Fruit fly (Drosophila melanogaster) whole organism, embryonic: ENCODE data around the gene Wdfy2.
A peak's percentile ranks its signal among the peaks of the same experiment; 100 is the strongest.

ENCODE experiments used
- Antp ChIP-seq: fragments of 200-800 bp; sonication (Bioruptor generic); optimal IDR thresholded peaks from 3 replicates; lab custom pipeline; 2016; ENCODE audit warnings: missing biosample characterization, missing genetic modification characterization
- Awh ChIP-seq: fragments of 200-800 bp; sonication (Bioruptor generic); IDR thresholded peaks from 2 replicates; pipeline ENCODE4, ENCODE4 v1.3.6; 2022; ENCODE audit warnings: missing biosample characterization, missing genetic modification characterization
- Bdp1 ChIP-seq: fragments of 200-800 bp; sonication (Bioruptor generic); optimal IDR thresholded peaks from 3 replicates; lab custom pipeline; 2016; ENCODE audit warnings: missing biosample characterization, missing genetic modification characterization
- Bgb ChIP-seq: fragments of 200-800 bp; sonication (Bioruptor generic); IDR thresholded peaks from 2 replicates; pipeline ENCODE4 v1.3.6; 2022; ENCODE audit warnings: missing biosample characterization, missing genetic modification characterization; ENCODE audit not compliant: partially characterized antibody
- CG10209 ChIP-seq: fragments of 200-800 bp; sonication (Bioruptor generic); optimal IDR thresholded peaks from 3 replicates; lab custom pipeline; 2017; ENCODE audit warnings: missing biosample characterization, mild to moderate bottlenecking, missing genetic modification characterization, missing genetic modification reagents
- CG10321 ChIP-seq: fragments of 200-800 bp; sonication (Bioruptor generic); IDR thresholded peaks from 2 replicates; pipeline ENCODE4 v1.3.6; 2022; ENCODE audit warnings: missing biosample characterization, missing genetic modification characterization
- CG10543 ChIP-seq: fragments of 200-800 bp; sonication (Bioruptor generic); optimal IDR thresholded peaks from 3 replicates; lab custom pipeline; 2017; ENCODE audit warnings: missing biosample characterization, mild to moderate bottlenecking, missing genetic modification characterization, moderate library complexity
- CG12391 ChIP-seq: fragments of 200-800 bp; sonication (Bioruptor generic); optimal IDR thresholded peaks from 3 replicates; lab custom pipeline; 2018; ENCODE audit warnings: missing biosample characterization, mild to moderate bottlenecking, missing genetic modification characterization, moderate library complexity
- CG14965 ChIP-seq: fragments of 200-800 bp; sonication (Bioruptor generic); optimal IDR thresholded peaks from 2 replicates; lab custom pipeline; 2016; ENCODE audit warnings: missing biosample characterization, missing genetic modification characterization, borderline replicate concordance
- CG15601 ChIP-seq: fragments of 200-800 bp; sonication (Bioruptor generic); optimal IDR thresholded peaks from 3 replicates; lab custom pipeline; 2019; ENCODE audit warnings: missing biosample characterization, mild to moderate bottlenecking, missing genetic modification characterization, moderate library complexity
- CG1603 ChIP-seq: fragments of 200-800 bp; sonication (Bioruptor generic); optimal IDR thresholded peaks from 2 replicates; lab custom pipeline; 2019; ENCODE audit warnings: missing biosample characterization, mild to moderate bottlenecking, missing genetic modification characterization, moderate library complexity
- CG17361 ChIP-seq: fragments of 200-800 bp; sonication (Bioruptor generic); IDR thresholded peaks from 3 replicates; pipeline ENCODE4 v1.3.6; 2022; ENCODE audit warnings: missing biosample characterization, missing genetic modification characterization
- CG17385 ChIP-seq: fragments of 200-800 bp; sonication (Bioruptor generic); optimal IDR thresholded peaks from 3 replicates; lab custom pipeline; 2018; ENCODE audit warnings: missing biosample characterization, mild to moderate bottlenecking, missing genetic modification characterization
- CG2202 ChIP-seq: fragments of 200-800 bp; sonication (Bioruptor generic); optimal IDR thresholded peaks from 2 replicates; lab custom pipeline; 2018; ENCODE audit warnings: missing biosample characterization, mild to moderate bottlenecking, missing genetic modification characterization
- CG4854 ChIP-seq: fragments of 200-800 bp; sonication (Bioruptor generic); optimal IDR thresholded peaks from 2 replicates; lab custom pipeline; 2016; ENCODE audit warnings: missing biosample characterization, missing genetic modification characterization, inconsistent platforms
- CG6683 ChIP-seq: fragments of 200-800 bp; sonication (Bioruptor generic); optimal IDR thresholded peaks from 2 replicates; lab custom pipeline; 2017; ENCODE audit warnings: missing biosample characterization, mild to moderate bottlenecking, missing genetic modification characterization, missing genetic modification reagents
- CG6689 ChIP-seq: fragments of 200-800 bp; sonication (Bioruptor generic); IDR thresholded peaks from 2 replicates; pipeline ENCODE4 v1.3.6; 2022; ENCODE audit warnings: missing biosample characterization, missing genetic modification characterization
- CG8944 ChIP-seq: fragments of 200-800 bp; sonication (Bioruptor generic); optimal IDR thresholded peaks from 3 replicates; lab custom pipeline; 2016; ENCODE audit warnings: missing biosample characterization, missing genetic modification characterization
- CG9932 ChIP-seq: fragments of 200-800 bp; sonication (Bioruptor generic); IDR thresholded peaks from 2 replicates; pipeline ENCODE4 v1.3.6; 2022; ENCODE audit warnings: missing biosample characterization, missing genetic modification characterization
- D19A ChIP-seq: fragments of 200-800 bp; optimal IDR thresholded peaks from 3 replicates; lab custom pipeline; 2019; ENCODE audit warnings: missing biosample characterization, mild to moderate bottlenecking, missing genetic modification characterization, moderate library complexity
- D19B ChIP-seq: fragments of 200-800 bp; sonication (Bioruptor generic); optimal IDR thresholded peaks from 2 replicates; lab custom pipeline; 2017; ENCODE audit warnings: missing biosample characterization, mild to moderate bottlenecking, missing genetic modification characterization
- E2f2 ChIP-seq: fragments of 200-800 bp; sonication (Bioruptor generic); IDR thresholded peaks from 2 replicates; pipeline ENCODE4 v1.3.6; 2022; ENCODE audit warnings: missing biosample characterization, missing genetic modification characterization
- Fer1 ChIP-seq: fragments of 200-800 bp; sonication (Bioruptor generic); optimal IDR thresholded peaks from 2 replicates; lab custom pipeline; 2017; ENCODE audit warnings: missing biosample characterization, mild to moderate bottlenecking, missing genetic modification characterization
- H2.0 ChIP-seq: fragments of 200-800 bp; sonication (Bioruptor generic); IDR thresholded peaks from 2 replicates; pipeline ENCODE4 v1.3.6; 2022; ENCODE audit warnings: missing biosample characterization, missing genetic modification characterization
- Hey ChIP-seq: fragments of 200-800 bp; sonication (Bioruptor generic); optimal IDR thresholded peaks from 3 replicates; lab custom pipeline; 2018; ENCODE audit warnings: missing biosample characterization, mild to moderate bottlenecking, missing genetic modification characterization
- Hmr ChIP-seq: fragments of 200-800 bp; sonication (Bioruptor generic); optimal IDR thresholded peaks from 3 replicates; lab custom pipeline; 2017; ENCODE audit warnings: mild to moderate bottlenecking, missing biosample characterization, missing genetic modification reagents, missing genetic modification characterization
- Mes4 ChIP-seq: fragments of 200-800 bp; sonication (Bioruptor generic); optimal IDR thresholded peaks from 2 replicates; lab custom pipeline; 2016; ENCODE audit warnings: missing biosample characterization, missing genetic modification characterization
- Scr ChIP-seq: fragments of 200-800 bp; sonication (Bioruptor generic); IDR thresholded peaks from 2 replicates; pipeline ENCODE4 v1.3.6; 2022; ENCODE audit warnings: missing biosample characterization, missing genetic modification characterization; ENCODE audit not compliant: partially characterized antibody
- Side ChIP-seq: fragments of 200-800 bp; sonication (Bioruptor generic); optimal IDR thresholded peaks from 2 replicates; lab custom pipeline; 2016; ENCODE audit warnings: missing biosample characterization, missing genetic modification characterization
- Sin3A ChIP-seq: fragments of >200 bp; optimal IDR thresholded peaks from 2 replicates; lab custom pipeline; 2018
- Six4 ChIP-seq: fragments of 200-800 bp; sonication (Bioruptor generic); optimal IDR thresholded peaks from 2 replicates; lab custom pipeline; 2016; ENCODE audit warnings: missing biosample characterization, missing genetic modification characterization
- Spps ChIP-seq: fragments of 200-800 bp; sonication (Bioruptor generic); optimal IDR thresholded peaks from 2 replicates; lab custom pipeline; 2018; ENCODE audit warnings: missing biosample characterization, mild to moderate bottlenecking, missing genetic modification characterization
- Stat92E ChIP-seq, 3 experiments: fragments of >200 bp in 2 of 3; fragments of 200-800 bp in 1 of 3; sonication (Bioruptor generic) in 1 of 3; optimal IDR thresholded peaks; 2 replicates each; lab custom pipeline; 2017 to 2019; ENCODE audit warnings: missing biosample characterization in 3 of 3, missing genetic modification characterization in 3 of 3, mild to moderate bottlenecking in 1 of 3, moderate library complexity in 1 of 3
- amos ChIP-seq: fragments of 200-800 bp; sonication (Bioruptor generic); IDR thresholded peaks from 2 replicates; pipeline ENCODE4 v1.3.6; 2022; ENCODE audit warnings: missing biosample characterization, missing genetic modification characterization; ENCODE audit not compliant: partially characterized antibody
- bigmax ChIP-seq: fragments of 200-800 bp; sonication (Bioruptor generic); optimal IDR thresholded peaks from 2 replicates; lab custom pipeline; 2018; ENCODE audit warnings: missing biosample characterization, mild to moderate bottlenecking, missing genetic modification characterization
- crp ChIP-seq, 2 experiments: fragments of 200-800 bp; sonication (Bioruptor generic); optimal IDR thresholded peaks; 2 replicates in 1 of 2; 3 replicates in 1 of 2; lab custom pipeline; 2017; ENCODE audit warnings: missing biosample characterization in 2 of 2, missing genetic modification characterization in 2 of 2, mild to moderate bottlenecking in 1 of 2, moderate library complexity in 1 of 2
- danr ChIP-seq: fragments of 200-800 bp; sonication (Bioruptor generic); IDR thresholded peaks from 2 replicates; pipeline ENCODE4 v1.3.6; 2022; ENCODE audit warnings: missing biosample characterization, missing genetic modification characterization
- dmrt99B ChIP-seq: fragments of 200-800 bp; sonication (Bioruptor generic); optimal IDR thresholded peaks from 2 replicates; lab custom pipeline; 2018; ENCODE audit warnings: missing biosample characterization, mild to moderate bottlenecking, missing genetic modification characterization, moderate library complexity
- ftz-f1 ChIP-seq: fragments of 200-800 bp; sonication (Bioruptor generic); optimal IDR thresholded peaks from 2 replicates; lab custom pipeline; 2016; ENCODE audit warnings: missing biosample characterization, missing genetic modification characterization
- fu2 ChIP-seq: fragments of 200-800 bp; sonication (Bioruptor generic); optimal IDR thresholded peaks from 2 replicates; lab custom pipeline; 2016; ENCODE audit warnings: missing biosample characterization, missing genetic modification characterization
- gt ChIP-seq: fragments of 200-800 bp; sonication (Bioruptor generic); IDR thresholded peaks from 2 replicates; pipeline ENCODE4 v1.3.6; 2022; ENCODE audit warnings: missing biosample characterization, missing genetic modification characterization
- h ChIP-seq: fragments of >200 bp; optimal IDR thresholded peaks from 2 replicates; lab custom pipeline; 2017
- jigr1 ChIP-seq: fragments of 200-800 bp; sonication (Bioruptor generic); IDR thresholded peaks from 3 replicates; pipeline ENCODE4 v1.3.6; 2022; ENCODE audit warnings: missing biosample characterization, missing genetic modification characterization
- luna ChIP-seq: fragments of 200-800 bp; sonication (Bioruptor generic); optimal IDR thresholded peaks from 2 replicates; lab custom pipeline; 2016; ENCODE audit warnings: missing biosample characterization, missing genetic modification characterization
- mam ChIP-seq: fragments of 200-800 bp; sonication (Bioruptor generic); optimal IDR thresholded peaks from 3 replicates; lab custom pipeline; 2016; ENCODE audit warnings: missing biosample characterization, missing genetic modification characterization
- pzg ChIP-seq: fragments of 200-800 bp; sonication (Bioruptor generic); optimal IDR thresholded peaks from 3 replicates; lab custom pipeline; 2018; ENCODE audit warnings: missing biosample characterization, mild to moderate bottlenecking, missing genetic modification characterization, moderate library complexity
- ranshi ChIP-seq: fragments of 200-800 bp; sonication (Bioruptor generic); IDR thresholded peaks from 2 replicates; pipeline ENCODE4 v1.3.6; 2022; ENCODE audit warnings: missing biosample characterization, missing genetic modification characterization
- schlank ChIP-seq: fragments of 200-800 bp; sonication (Bioruptor generic); optimal IDR thresholded peaks from 2 replicates; lab custom pipeline; 2018; ENCODE audit warnings: missing biosample characterization, mild to moderate bottlenecking, missing genetic modification characterization
- sisA ChIP-seq: fragments of 200-800 bp; sonication (Bioruptor generic); IDR thresholded peaks from 2 replicates; pipeline ENCODE4 v1.3.6; 2022; ENCODE audit warnings: missing biosample characterization, missing genetic modification characterization
- sqz ChIP-seq: fragments of 200-800 bp; sonication (Bioruptor generic); optimal IDR thresholded peaks from 3 replicates; lab custom pipeline; 2018; ENCODE audit warnings: missing biosample characterization, mild to moderate bottlenecking, missing genetic modification characterization
- ssp ChIP-seq: fragments of 200-800 bp; sonication (Bioruptor generic); IDR thresholded peaks from 2 replicates; pipeline ENCODE4 v1.3.6; 2022; ENCODE audit warnings: missing biosample characterization, missing genetic modification characterization

The Wdfy2 gene

dm6 chr2L:10426534-10427048, 3.5 kb downstream of the Wdfy2 start, which contains the start of the genes SmB and KdelR (continued):
- TF ChIP-seq ranshi (no peak), D19A (tag; lab: Kevin White, UChicago) (no peak), CG6689 (GFP tag; lab: Robert Waterston, UW) (no peak), CG2202 (tag; lab: Kevin White, UChicago) (no peak), Side (no peak), Hey (no peak), CG17385 (GFP tag; lab: Kevin White, UChicago) (no peak), Bgb (GFP tag; lab: Robert Waterston, UW) (peak; percentile 80), CG4854 (GFP tag; lab: Kevin White, UChicago) (no peak), CG10321 (GFP tag; lab: Robert Waterston, UW) (no peak), dmrt99B (tag; lab: Kevin White, UChicago) (no peak), danr (no peak), CG17361 (GFP tag; lab: Robert Waterston, UW) (peak; percentile 60; the same call in 2 of the 3 replicates), Awh (GFP tag; lab: Robert Waterston, UW) (no peak), amos (GFP tag; lab: Robert Waterston, UW) (peak; percentile 67; the same call in 1 of the 2 replicates), mam (GFP tag; lab: Kevin White, UChicago) (no peak), H2.0 (no peak), Spps (tag; lab: Kevin White, UChicago) (no peak), sqz (GFP tag; lab: Kevin White, UChicago) (peak; percentile 84), bigmax (GFP tag; lab: Kevin White, UChicago) (no peak), sisA (no peak), Mes4 (GFP tag; lab: Kevin White, UChicago) (no peak), CG9932 (GFP tag; lab: Robert Waterston, UW) (peak; percentile 28; the same call in 1 of the 2 replicates), jigr1 (GFP tag; lab: Robert Waterston, UW) (no peak; the same call in 2 of the 3 replicates), CG6683 (GFP tag; lab: Kevin White, UChicago) (no peak), Stat92E (GFP tag; optimal IDR thresholded peaks at IDR 0.05; lab: Kevin White, UChicago) (peak in 1 of 3 experiments; percentile 7), schlank (tag; lab: Kevin White, UChicago) (no peak), Bdp1 (GFP tag; lab: Kevin White, UChicago) (no peak), CG10543 (no peak), CG1603 (tag; lab: Kevin White, UChicago) (peak; percentile 16), D19B (GFP tag; lab: Kevin White, UChicago) (no peak), Antp (no peak), CG15601 (tag; lab: Kevin White, UChicago) (peak; percentile 53), fu2 (GFP tag; lab: Kevin White, UChicago) (no peak), Sin3A (lab: Kevin White, UChicago) (peak; percentile 44), ssp (GFP tag; lab: Robert Waterston, UW) (no peak; the same call in 1 of the 2 replicates), CG12391 (tag; lab: Kevin White, UChicago) (peak; percentile 59), CG8944 (no peak), luna (GFP tag; lab: Kevin White, UChicago) (no peak), Fer1 (GFP tag; lab: Kevin White, UChicago) (peak; percentile 33), CG10209 (GFP tag; lab: Kevin White, UChicago) (no peak), E2f2 (GFP tag; lab: Robert Waterston, UW) (peak; percentile 68; the same call in 1 of the 2 replicates), Hmr (GFP tag; lab: Kevin White, UChicago) (no peak), pzg (GFP tag; lab: Kevin White, UChicago) (peak; percentile 51), h (lab: Kevin White, UChicago) (no peak), ftz-f1 (GFP tag; lab: Kevin White, UChicago) (no peak), Six4 (GFP tag; lab: Kevin White, UChicago) (no peak), crp (GFP tag; optimal IDR thresholded peaks at IDR 0.05; lab: Kevin White, UChicago) (peak in 1 of 2 experiments; percentile 54), Scr (GFP tag; lab: Robert Waterston, UW) (peak; percentile 86), gt (no peak), CG14965 (GFP tag; lab: Kevin White, UChicago) (no peak)
